Worm (Caenorhabditis elegans): ENCODE data around the gene C33C12.12.

ce11 chrII:2150485-2150985 lies 19.4 kb downstream of the C33C12.12 start, which contains the start of the genes C40A11.7 and C40A11.8:
- TF ChIP-seq pqm-1 (tag; optimal IDR thresholded peaks at IDR 0.05) (no peak), nhr-85 (tag) (no peak), egl-13 (tag; optimal IDR thresholded peaks at IDR 0.05) (no peak), lsy-2 (tag; optimal IDR thresholded peaks at IDR 0.05) (no peak), lin-13 (GFP tag; optimal IDR thresholded peaks at IDR 0.05) (no peak), ztf-11 (tag; optimal IDR thresholded peaks at IDR 0.05) (no peak)
